Worm (Caenorhabditis elegans) whole organism, L3 larva: ENCODE data around the gene C16D9.6.
A peak's percentile ranks its signal among the peaks of the same experiment; 100 is the strongest.

Experiments
- R02D3.7 ChIP-seq: fragments of 150-350 bp; optimal IDR thresholded peaks from 2 replicates; lab custom pipeline; 2014; ENCODE audit warnings: missing biosample characterization, missing genetic modification characterization
- ZK546.5 ChIP-seq: sonication (generic microtip); optimal IDR thresholded peaks from 2 replicates; lab custom pipeline; 2017; ENCODE audit warnings: missing biosample characterization, missing genetic modification characterization
- aly-2 ChIP-seq: fragments of 150-350 bp; optimal IDR thresholded peaks from 2 replicates; lab custom pipeline; 2014; ENCODE audit warnings: missing biosample characterization, missing genetic modification characterization
- ama-1 ChIP-seq: fragments of 150-350 bp; optimal IDR thresholded peaks from 2 replicates; lab custom pipeline; 2018
- ceh-16 ChIP-seq: sonication (generic microtip); optimal IDR thresholded peaks from 2 replicates; lab custom pipeline; 2017; ENCODE audit warnings: missing biosample characterization, missing genetic modification characterization
- ceh-28 ChIP-seq: fragments of 150-350 bp; optimal IDR thresholded peaks from 2 replicates; lab custom pipeline; 2014; ENCODE audit warnings: missing biosample characterization, missing genetic modification reagents, missing genetic modification characterization
- ceh-82 ChIP-seq: fragments of 150-350 bp; optimal IDR thresholded peaks from 2 replicates; lab custom pipeline; 2014; ENCODE audit warnings: missing biosample characterization, missing genetic modification characterization
- ceh-9 ChIP-seq: sonication (generic microtip); optimal IDR thresholded peaks from 2 replicates; lab custom pipeline; 2018; ENCODE audit warnings: missing biosample characterization, missing genetic modification characterization
- daf-12 ChIP-seq: fragments of 150-350 bp; optimal IDR thresholded peaks from 2 replicates; lab custom pipeline; 2014; ENCODE audit warnings: missing biosample characterization, missing genetic modification reagents, missing genetic modification characterization
- egl-27 ChIP-seq: sonication (generic microtip); optimal IDR thresholded peaks from 4 replicates; lab custom pipeline; 2017; ENCODE audit warnings: missing biosample characterization, missing genetic modification reagents, missing genetic modification characterization
- egl-5 ChIP-seq: fragments of 150-350 bp; optimal IDR thresholded peaks from 2 replicates; lab custom pipeline; 2017; ENCODE audit warnings: missing biosample characterization, missing genetic modification reagents, missing genetic modification characterization, inconsistent platforms
- elt-1 ChIP-seq: fragments of 150-350 bp; optimal IDR thresholded peaks from 2 replicates; lab custom pipeline; 2014; ENCODE audit warnings: missing biosample characterization, missing genetic modification characterization
- elt-2 ChIP-seq: sonication (generic microtip); optimal IDR thresholded peaks from 2 replicates; lab custom pipeline; 2016; ENCODE audit warnings: missing genetic modification reagents, mild to moderate bottlenecking, missing genetic modification characterization, missing compliant biosample characterization
- elt-3 ChIP-seq, 3 experiments: fragments of 150-350 bp in 1 of 3; sonication (generic microtip) in 2 of 3; optimal IDR thresholded peaks; 2 replicates in 2 of 3; 4 replicates in 1 of 3; lab custom pipeline; 2014 to 2017; ENCODE audit warnings: missing biosample characterization in 3 of 3, missing genetic modification characterization in 3 of 3
- eor-1 ChIP-seq, 2 experiments: fragments of 150-350 bp; optimal IDR thresholded peaks; 2 replicates each; lab custom pipeline; 2014 to 2018; ENCODE audit warnings: missing biosample characterization in 2 of 2, missing genetic modification characterization in 2 of 2
- fkh-10 ChIP-seq: sonication (generic microtip); optimal IDR thresholded peaks from 2 replicates; lab custom pipeline; 2017; ENCODE audit warnings: missing biosample characterization, missing genetic modification reagents, missing genetic modification characterization
- fkh-2 ChIP-seq: fragments of 150-350 bp; optimal IDR thresholded peaks from 2 replicates; lab custom pipeline; 2014; ENCODE audit warnings: missing biosample characterization, missing genetic modification reagents, missing genetic modification characterization
- fos-1 ChIP-seq: fragments of 150-350 bp; optimal IDR thresholded peaks from 2 replicates; lab custom pipeline; 2014; ENCODE audit warnings: missing biosample characterization, missing genetic modification characterization
- hmg-11 ChIP-seq: sonication (generic microtip); optimal IDR thresholded peaks from 2 replicates; lab custom pipeline; 2016; ENCODE audit warnings: missing genetic modification characterization, missing compliant biosample characterization
- jun-1 ChIP-seq: fragments of 150-350 bp; optimal IDR thresholded peaks from 2 replicates; lab custom pipeline; 2014; ENCODE audit warnings: missing biosample characterization, missing genetic modification reagents, missing genetic modification characterization
- lin-15B ChIP-seq: fragments of 150-350 bp; optimal IDR thresholded peaks from 2 replicates; lab custom pipeline; 2014; ENCODE audit warnings: missing biosample characterization, missing genetic modification characterization
- lin-39 ChIP-seq: fragments of 150-350 bp; optimal IDR thresholded peaks from 2 replicates; lab custom pipeline; 2018; ENCODE audit warnings: missing biosample characterization, missing genetic modification reagents, missing genetic modification characterization
- lsy-12 ChIP-seq: sonication (generic microtip); optimal IDR thresholded peaks from 2 replicates; lab custom pipeline; 2016; ENCODE audit warnings: mild to moderate bottlenecking, missing genetic modification characterization, missing compliant biosample characterization
- mdl-1 ChIP-seq: fragments of 150-350 bp; optimal IDR thresholded peaks from 2 replicates; lab custom pipeline; 2014; ENCODE audit warnings: missing biosample characterization, missing genetic modification characterization
- mml-1 ChIP-seq: fragments of 150-350 bp; sonication (generic microtip); optimal IDR thresholded peaks from 3 replicates; lab custom pipeline; 2014; ENCODE audit warnings: missing biosample characterization, missing genetic modification characterization
- nfya-1 ChIP-seq: sonication (generic microtip); optimal IDR thresholded peaks from 2 replicates; lab custom pipeline; 2017; ENCODE audit warnings: missing genetic modification characterization, mild to moderate bottlenecking, missing compliant biosample characterization, antibody characterized with exemption, moderate library complexity; ENCODE audit not compliant: insufficient read depth
- nhr-11 ChIP-seq: fragments of 150-350 bp; optimal IDR thresholded peaks from 2 replicates; lab custom pipeline; 2014; ENCODE audit warnings: missing biosample characterization, missing genetic modification characterization
- nhr-12 ChIP-seq: fragments of 150-350 bp; optimal IDR thresholded peaks from 2 replicates; lab custom pipeline; 2014; ENCODE audit warnings: missing biosample characterization, missing genetic modification characterization
- nhr-23 ChIP-seq: fragments of 150-350 bp; optimal IDR thresholded peaks from 2 replicates; lab custom pipeline; 2014; ENCODE audit warnings: missing biosample characterization, missing genetic modification reagents, missing genetic modification characterization
- nhr-237 ChIP-seq: fragments of 150-350 bp; optimal IDR thresholded peaks from 2 replicates; lab custom pipeline; 2014; ENCODE audit warnings: missing biosample characterization, missing genetic modification characterization
- nhr-28 ChIP-seq: fragments of 150-350 bp; optimal IDR thresholded peaks from 2 replicates; lab custom pipeline; 2014; ENCODE audit warnings: missing biosample characterization, missing genetic modification characterization
- nhr-43 ChIP-seq: sonication (generic microtip); optimal IDR thresholded peaks from 2 replicates; lab custom pipeline; 2016; ENCODE audit warnings: mild to moderate bottlenecking, missing genetic modification characterization, missing compliant biosample characterization; ENCODE audit not compliant: poor library complexity, severe bottlenecking
- nhr-67 ChIP-seq: fragments of 150-350 bp; optimal IDR thresholded peaks from 2 replicates; lab custom pipeline; 2014; ENCODE audit warnings: missing biosample characterization, missing genetic modification characterization
- nhr-76 ChIP-seq: fragments of 150-350 bp; sonication (generic microtip); optimal IDR thresholded peaks from 5 replicates; lab custom pipeline; 2014; ENCODE audit warnings: missing biosample characterization, missing genetic modification characterization
- nhr-77 ChIP-seq: fragments of 150-350 bp; optimal IDR thresholded peaks from 2 replicates; lab custom pipeline; 2014; ENCODE audit warnings: missing biosample characterization, missing genetic modification characterization
- pha-4 ChIP-seq: fragments of 150-350 bp; optimal IDR thresholded peaks from 2 replicates; lab custom pipeline; 2014; ENCODE audit warnings: missing biosample characterization, missing genetic modification reagents, missing genetic modification characterization
- pqm-1 ChIP-seq: fragments of 150-350 bp; optimal IDR thresholded peaks from 2 replicates; lab custom pipeline; 2017; ENCODE audit warnings: missing biosample characterization, missing genetic modification characterization, inconsistent platforms
- sea-2 ChIP-seq: fragments of 150-350 bp; sonication (generic microtip); optimal IDR thresholded peaks from 4 replicates; lab custom pipeline; 2014; ENCODE audit warnings: missing biosample characterization, missing genetic modification reagents, missing genetic modification characterization
- skn-1 ChIP-seq: fragments of 150-350 bp; optimal IDR thresholded peaks from 2 replicates; lab custom pipeline; 2014; ENCODE audit warnings: missing biosample characterization, missing genetic modification characterization
- snpc-4 ChIP-seq: fragments of 150-350 bp; optimal IDR thresholded peaks from 2 replicates; lab custom pipeline; 2014; ENCODE audit warnings: missing biosample characterization, missing genetic modification characterization
- tbx-2 ChIP-seq: sonication (generic microtip); optimal IDR thresholded peaks from 2 replicates; lab custom pipeline; 2016; ENCODE audit warnings: mild to moderate bottlenecking, missing genetic modification characterization, missing compliant biosample characterization
- unc-39 ChIP-seq: sonication (generic microtip); optimal IDR thresholded peaks from 4 replicates; lab custom pipeline; 2017; ENCODE audit warnings: missing biosample characterization, missing genetic modification characterization
- unc-62 ChIP-seq: fragments of 150-350 bp; sonication (generic microtip); optimal IDR thresholded peaks from 4 replicates; lab custom pipeline; 2014; ENCODE audit warnings: missing biosample characterization, missing genetic modification reagents, missing genetic modification characterization
- zag-1 ChIP-seq: fragments of 150-350 bp; optimal IDR thresholded peaks from 2 replicates; lab custom pipeline; 2014; ENCODE audit warnings: missing biosample characterization, missing genetic modification characterization
- ztf-4 ChIP-seq: fragments of 150-350 bp; optimal IDR thresholded peaks from 2 replicates; lab custom pipeline; 2014; ENCODE audit warnings: missing biosample characterization, missing genetic modification characterization

The C16D9.6 gene

DNA sequence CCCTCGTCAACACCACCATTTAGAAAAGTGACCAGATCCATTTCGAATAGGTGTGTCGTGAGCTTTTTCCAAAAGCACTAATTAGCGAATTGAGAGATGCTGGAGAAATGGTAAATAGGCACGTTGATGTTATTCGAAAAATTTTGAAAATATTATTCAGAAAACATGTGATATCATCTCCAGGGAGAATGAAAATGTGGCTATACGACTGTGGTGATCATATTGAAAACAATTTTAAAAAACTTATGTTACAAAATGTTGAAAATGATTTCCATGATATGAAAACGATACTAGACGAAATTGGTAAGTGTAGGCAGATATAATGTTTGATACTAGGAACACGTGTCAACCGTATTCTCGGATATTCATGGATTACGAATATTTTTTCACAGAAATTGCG is 23.3 kb downstream of the C16D9.6 start, which contains the start of gene K07C11.10:
Gene K07C11.10, minus strand, starts transcription at position 101 of the 400 bp plus-strand sequence.
- TF ChIP-seq snpc-4 (tag; lab: Kevin White, UChicago) = no peak
- TF ChIP-seq lsy-12 (tag; lab: Kevin White, UChicago) = no peak
- TF ChIP-seq nhr-76 (tag; lab: Kevin White, UChicago) = no peak
- TF ChIP-seq, all 47 proteins: peak for 0

DNA sequence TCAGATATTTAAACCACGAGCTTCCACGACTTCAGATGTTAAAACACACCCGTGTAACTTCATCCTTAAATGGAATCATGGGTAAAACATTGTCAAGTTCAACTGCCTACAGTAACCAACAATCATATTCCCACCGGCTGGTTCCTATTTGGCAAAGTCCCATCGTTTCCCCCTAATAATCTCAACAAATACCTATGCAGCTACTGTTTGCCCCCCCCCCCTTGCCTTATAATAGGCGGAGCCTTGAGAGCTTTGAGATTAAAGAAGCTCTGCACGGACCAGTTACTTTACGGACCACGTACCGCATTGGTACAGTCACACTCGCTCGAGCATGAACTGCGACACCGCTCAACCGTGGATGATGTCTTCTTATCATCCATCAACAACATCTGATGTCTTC is 25.5 kb downstream of the C16D9.6 start, which contains the start of gene pax-1:
Gene pax-1, plus strand, starts transcription at position 301 of the 400 bp plus-strand sequence.
- no peak for TF ChIP-seq fkh-10 (GFP tag; lab: Kevin White, UChicago)
- TF ChIP-seq ama-1 (lab: Kevin White, UChicago) = no peak
- TF ChIP-seq nhr-28 (tag; lab: Kevin White, UChicago) = no peak
- TF ChIP-seq snpc-4 (tag; lab: Kevin White, UChicago) = no peak
- no peak for TF ChIP-seq fkh-2 (tag; lab: Kevin White, UChicago)
- TF ChIP-seq lin-39 (tag; lab: Kevin White, UChicago) = no peak
- TF ChIP-seq nhr-237 (tag; lab: Kevin White, UChicago) = no peak
- no peak for TF ChIP-seq ceh-16
- no peak for TF ChIP-seq mdl-1 (tag; lab: Kevin White, UChicago)
- no peak for TF ChIP-seq mml-1
- TF ChIP-seq tbx-2 (tag; lab: Kevin White, UChicago) = no peak
- no peak for TF ChIP-seq ZK546.5 (tag; lab: Kevin White, UChicago)
- no peak for TF ChIP-seq nhr-23 (tag; lab: Kevin White, UChicago)
- no peak for TF ChIP-seq ceh-28 (tag; lab: Kevin White, UChicago)

DNA sequence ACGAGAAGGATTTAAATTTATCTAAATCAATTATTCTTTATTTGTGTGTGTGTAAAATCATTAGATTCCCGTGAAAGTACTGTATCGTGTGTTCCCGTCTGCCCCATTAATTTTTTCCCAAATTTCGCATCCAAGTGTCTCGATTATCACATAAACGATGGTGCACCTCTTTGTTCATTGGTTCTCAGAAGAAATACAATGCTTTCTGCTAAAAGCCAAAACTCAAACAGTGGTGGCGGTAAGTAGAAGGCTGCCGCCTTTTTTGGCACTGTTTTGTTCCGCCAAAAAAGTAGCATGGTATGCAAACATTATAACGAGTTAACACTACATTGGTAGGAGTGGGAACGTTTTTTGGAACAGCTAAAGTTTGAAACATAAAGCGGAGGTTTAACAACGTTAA is 26.7 kb downstream of the C16D9.6 start:
- no peak for TF ChIP-seq jun-1

DNA sequence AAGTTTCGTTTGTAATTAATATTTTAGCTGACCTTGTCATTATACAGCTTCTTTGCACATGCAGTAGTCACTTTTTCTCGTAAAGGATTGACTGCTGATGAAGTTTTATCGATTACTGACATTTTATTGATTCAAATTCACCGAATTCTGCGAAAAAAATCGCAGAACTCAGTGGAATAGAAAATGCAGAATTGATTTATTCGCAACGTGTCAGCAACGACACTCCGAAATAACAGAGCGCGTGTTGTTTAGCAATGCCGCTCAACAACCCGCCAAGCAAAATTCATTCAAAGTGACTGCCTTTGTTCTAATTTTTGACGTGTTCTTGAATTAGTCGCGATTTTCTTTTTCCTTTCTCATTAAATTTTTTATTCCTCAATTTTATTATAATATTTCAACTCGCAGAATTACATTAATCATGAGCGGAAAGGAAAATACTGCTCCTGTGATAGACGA is 29.0 kb downstream of the C16D9.6 start, which contains the start of the genes cogc-6 and air-1:
Gene cogc-6, minus strand, starts transcription at position 234 of the 456 bp plus-strand sequence.
Gene air-1, plus strand, starts transcription at position 406 of the 456 bp plus-strand sequence.
- no peak for TF ChIP-seq elt-2 (tag; lab: Kevin White, UChicago)
- peak; percentile 60 for TF ChIP-seq ceh-28 (tag; lab: Kevin White, UChicago)
- no peak for TF ChIP-seq fkh-10 (GFP tag; lab: Kevin White, UChicago)
- no peak for TF ChIP-seq tbx-2 (tag; lab: Kevin White, UChicago)
- no peak for TF ChIP-seq elt-1 (tag; lab: Kevin White, UChicago)
- no peak for TF ChIP-seq aly-2
- TF ChIP-seq nhr-237 (tag; lab: Kevin White, UChicago) = no peak
- no peak for TF ChIP-seq ama-1 (lab: Kevin White, UChicago)
- no peak for TF ChIP-seq daf-12 (tag; lab: Kevin White, UChicago)
- TF ChIP-seq lin-15B (tag; lab: Kevin White, UChicago) = peak; percentile 25
- TF ChIP-seq ceh-16 = no peak
- no peak for TF ChIP-seq unc-39
- TF ChIP-seq pqm-1 = no peak
- TF ChIP-seq nhr-28 (tag; lab: Kevin White, UChicago) = no peak
- no peak for TF ChIP-seq jun-1
- TF ChIP-seq pha-4 (tag; lab: Kevin White, UChicago) = peak; percentile 43
- no peak for TF ChIP-seq skn-1 (tag; lab: Kevin White, UChicago)
- TF ChIP-seq nhr-12 = no peak
- TF ChIP-seq nhr-43 (tag; lab: Kevin White, UChicago) = no peak
- TF ChIP-seq egl-27 (tag; lab: Kevin White, UChicago) = no peak
- TF ChIP-seq fkh-2 (tag; lab: Kevin White, UChicago) = no peak
- no peak for TF ChIP-seq ztf-4 (tag; lab: Kevin White, UChicago)
- TF ChIP-seq ceh-9 = no peak
- TF ChIP-seq R02D3.7 = no peak
- TF ChIP-seq unc-62 (GFP tag; lab: Kevin White, UChicago) = no peak
- no peak for TF ChIP-seq eor-1 (tag; optimal IDR thresholded peaks at IDR 0.05; lab: Kevin White, UChicago)
- no peak for TF ChIP-seq hmg-11 (tag; lab: Kevin White, UChicago)
- no peak for TF ChIP-seq mdl-1 (tag; lab: Kevin White, UChicago)
- TF ChIP-seq ZK546.5 (tag; lab: Kevin White, UChicago) = no peak
- TF ChIP-seq nhr-76 (tag; lab: Kevin White, UChicago) = no peak
- TF ChIP-seq nfya-1 (tag; lab: Kevin White, UChicago) = peak; percentile 41
- TF ChIP-seq sea-2 (GFP tag; lab: Kevin White, UChicago) = no peak
- no peak for TF ChIP-seq ceh-82 (tag; lab: Kevin White, UChicago)
- peak; percentile 53 for TF ChIP-seq snpc-4 (tag; lab: Kevin White, UChicago)
- no peak for TF ChIP-seq egl-5 (tag; lab: Kevin White, UChicago)
- no peak for TF ChIP-seq lin-39 (tag; lab: Kevin White, UChicago)
- TF ChIP-seq lsy-12 (tag; lab: Kevin White, UChicago) = no peak
- TF ChIP-seq nhr-23 (tag; lab: Kevin White, UChicago) = peak; percentile 35
- no peak for TF ChIP-seq mml-1
- no peak for TF ChIP-seq nhr-77 (tag; lab: Kevin White, UChicago)
- TF ChIP-seq nhr-67 = no peak
- TF ChIP-seq elt-3 (tag; optimal IDR thresholded peaks at IDR 0.05; lab: Kevin White, UChicago) = no peak
- TF ChIP-seq fos-1 = no peak
- TF ChIP-seq nhr-11 (tag; lab: Kevin White, UChicago) = no peak
- no peak for TF ChIP-seq zag-1 (tag; lab: Kevin White, UChicago)
